Fruit fly (Drosophila melanogaster) whole organism, embryonic: Measurements from ENCODE around the gene CG15333.

Experiments used
- CG10321 ChIP-seq: fragments of 200-800 bp; sonication (Bioruptor generic); IDR thresholded peaks from 2 replicates; pipeline ENCODE4 v1.3.6; 2022; ENCODE audit warnings: missing biosample characterization, missing genetic modification characterization
- CG11398 ChIP-seq: fragments of 200-800 bp; sonication (Bioruptor generic); optimal IDR thresholded peaks from 2 replicates; lab custom pipeline; 2016; ENCODE audit warnings: missing biosample characterization, missing genetic modification characterization
- CG30020 ChIP-seq: fragments of 200-800 bp; optimal IDR thresholded peaks from 2 replicates; lab custom pipeline; 2019; ENCODE audit warnings: missing biosample characterization, mild to moderate bottlenecking, missing genetic modification characterization, moderate library complexity
- CG8388 ChIP-seq: fragments of 200-800 bp; sonication (Bioruptor generic); optimal IDR thresholded peaks from 2 replicates; lab custom pipeline; 2019; ENCODE audit warnings: missing biosample characterization, mild to moderate bottlenecking, missing genetic modification characterization, moderate library complexity
- CG9727 ChIP-seq: fragments of 200-800 bp; sonication (Bioruptor generic); optimal IDR thresholded peaks from 3 replicates; lab custom pipeline; 2017; ENCODE audit warnings: missing biosample characterization, mild to moderate bottlenecking, missing genetic modification characterization
- Dfd ChIP-seq, 2 experiments: fragments of >200 bp; optimal IDR thresholded peaks; 2 replicates each; lab custom pipeline; 2017; ENCODE audit warnings: missing biosample characterization in 2 of 2, missing genetic modification characterization in 2 of 2
- Dll ChIP-seq: fragments of 200-800 bp; sonication (Bioruptor generic); IDR thresholded peaks from 4 replicates; pipeline ENCODE4 v1.3.6; 2022; ENCODE audit warnings: missing biosample characterization, missing genetic modification characterization; ENCODE audit not compliant: partially characterized antibody
- Doc3 ChIP-seq: fragments of 200-800 bp; sonication (Bioruptor generic); IDR thresholded peaks from 3 replicates; pipeline ENCODE4 v1.3.6; 2022; ENCODE audit warnings: missing biosample characterization, missing genetic modification characterization; ENCODE audit not compliant: partially characterized antibody
- ac ChIP-seq: fragments of 200-800 bp; sonication (Bioruptor generic); optimal IDR thresholded peaks from 3 replicates; lab custom pipeline; 2017; ENCODE audit warnings: missing biosample characterization, mild to moderate bottlenecking, missing genetic modification characterization
- amos ChIP-seq: fragments of 200-800 bp; sonication (Bioruptor generic); IDR thresholded peaks from 2 replicates; pipeline ENCODE4 v1.3.6; 2022; ENCODE audit warnings: missing biosample characterization, missing genetic modification characterization; ENCODE audit not compliant: partially characterized antibody
- ato ChIP-seq: fragments of 200-800 bp; sonication (Bioruptor generic); IDR thresholded peaks from 2 replicates; pipeline ENCODE4 v1.3.6; 2022; ENCODE audit warnings: missing biosample characterization, missing genetic modification characterization; ENCODE audit not compliant: partially characterized antibody
- fu2 ChIP-seq: fragments of 200-800 bp; sonication (Bioruptor generic); optimal IDR thresholded peaks from 2 replicates; lab custom pipeline; 2016; ENCODE audit warnings: missing biosample characterization, missing genetic modification characterization
- ranshi ChIP-seq: fragments of 200-800 bp; sonication (Bioruptor generic); IDR thresholded peaks from 2 replicates; pipeline ENCODE4 v1.3.6; 2022; ENCODE audit warnings: missing biosample characterization, missing genetic modification characterization
- usp ChIP-seq: fragments of >200 bp; optimal IDR thresholded peaks from 2 replicates; lab custom pipeline; 2017; ENCODE audit warnings: missing biosample characterization, missing genetic modification characterization

DNA sequence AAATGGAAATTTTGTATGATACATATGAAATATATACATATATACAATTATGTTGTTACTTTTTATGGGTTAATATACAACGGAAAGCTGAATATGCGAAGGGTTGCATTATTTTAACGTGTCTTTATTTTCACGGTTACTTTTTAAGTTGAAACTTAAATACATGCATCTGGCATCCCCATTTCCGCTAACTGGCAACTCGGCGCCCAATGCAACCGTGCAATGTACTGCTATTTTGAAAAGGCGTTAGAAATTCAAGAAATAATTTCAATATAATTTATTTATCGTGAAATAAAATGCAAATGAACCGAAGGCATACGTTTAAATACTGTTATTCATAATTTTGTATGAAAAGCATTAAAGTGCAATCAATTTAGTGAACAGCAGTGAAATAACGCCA lies 34.6 kb downstream of the CG15333 start:
- no peak for TF ChIP-seq ato (GFP tag; lab: Robert Waterston, UW)
- TF ChIP-seq usp (GFP tag; lab: Kevin White, UChicago), result no peak
- TF ChIP-seq CG11398 (GFP tag; lab: Kevin White, UChicago), result no peak
- no peak for TF ChIP-seq Dll (GFP tag; lab: Robert Waterston, UW)
- no peak for TF ChIP-seq Doc3 (GFP tag; lab: Robert Waterston, UW)
- TF ChIP-seq CG8388 (GFP tag; lab: Kevin White, UChicago), result no peak
- TF ChIP-seq fu2, result no peak
- TF ChIP-seq ranshi, result no peak
- no peak for TF ChIP-seq CG30020 (tag; lab: Kevin White, UChicago)
- TF ChIP-seq CG9727, result no peak
- TF ChIP-seq Dfd (GFP tag; optimal IDR thresholded peaks at IDR 0.05; lab: Kevin White, UChicago), result no peak
- no peak for TF ChIP-seq CG10321 (GFP tag; lab: Robert Waterston, UW)
- no peak for TF ChIP-seq amos (GFP tag; lab: Robert Waterston, UW)
- no peak for TF ChIP-seq ac (GFP tag; lab: Kevin White, UChicago)
